Worm (Caenorhabditis elegans) whole organism, L3 larva: ENCODE results near the gene srh-291.

ENCODE experiments used
- ceh-16 ChIP-seq: sonication (generic microtip); optimal IDR thresholded peaks from 2 replicates; lab custom pipeline; 2017; ENCODE audit warnings: missing biosample characterization, missing genetic modification characterization
- fkh-10 ChIP-seq: sonication (generic microtip); optimal IDR thresholded peaks from 2 replicates; lab custom pipeline; 2017; ENCODE audit warnings: missing biosample characterization, missing genetic modification reagents, missing genetic modification characterization
- fos-1 ChIP-seq: fragments of 150-350 bp; optimal IDR thresholded peaks from 2 replicates; lab custom pipeline; 2014; ENCODE audit warnings: missing biosample characterization, missing genetic modification characterization

DNA sequence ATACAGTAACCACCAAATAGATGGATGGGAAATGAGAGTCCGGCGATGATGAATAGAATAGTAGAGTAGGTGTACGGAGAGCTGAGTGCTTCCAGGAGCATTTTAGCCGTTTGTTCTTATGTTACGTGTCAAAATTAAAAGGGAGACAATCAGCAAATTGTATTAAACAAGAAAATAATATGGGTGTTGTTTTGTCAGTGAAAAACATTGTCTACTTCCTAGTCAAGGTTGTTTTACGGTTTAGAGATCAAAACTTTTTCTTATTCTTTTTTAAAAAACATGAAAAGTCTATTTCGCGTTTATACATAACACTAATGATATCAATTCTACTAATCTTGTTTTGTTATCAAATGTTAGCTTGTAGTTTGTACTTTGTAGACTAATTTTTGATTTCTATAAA is 11.4 kb upstream of the srh-291 start, which contains the start of gene srh-289:
- TF ChIP-seq fkh-10 (GFP tag; lab: Kevin White, UChicago) (no peak), ceh-16 (no peak), fos-1 (tag; lab: Kevin White, UChicago) (no peak)
